Worm (Caenorhabditis elegans) whole organism, L4 larva: Measurements from ENCODE around the gene snf-5.

Source experiments
- aha-1 ChIP-seq: fragments of 150-350 bp; peaks from one replicate; lab custom pipeline; 2014; ENCODE audit warnings: missing biosample characterization, missing genetic modification characterization
- ceh-62 ChIP-seq: sonication (generic microtip); optimal IDR thresholded peaks from 2 replicates; lab custom pipeline; 2017; ENCODE audit warnings: missing biosample characterization, missing genetic modification characterization
- duxl-1 ChIP-seq: sonication (generic microtip); optimal IDR thresholded peaks from 2 replicates; lab custom pipeline; 2016; ENCODE audit warnings: mild to moderate bottlenecking, missing genetic modification characterization, moderate library complexity, missing compliant biosample characterization; ENCODE audit not compliant: poor library complexity
- lin-15B ChIP-seq: fragments of 150-350 bp; sonication (generic microtip); optimal IDR thresholded peaks from 3 replicates; lab custom pipeline; 2014; ENCODE audit warnings: missing biosample characterization, missing genetic modification characterization
- nhr-77 ChIP-seq: fragments of 150-350 bp; optimal IDR thresholded peaks from 2 replicates; lab custom pipeline; 2014; ENCODE audit warnings: missing biosample characterization, missing genetic modification characterization
- unc-39 ChIP-seq: sonication (generic microtip); optimal IDR thresholded peaks from 2 replicates; lab custom pipeline; 2017; ENCODE audit warnings: missing biosample characterization, missing genetic modification characterization

ce11 chrII:12830347-12830746 is 35.2 kb downstream of the snf-5 start, which contains the start of gene bcmo-1:
- TF ChIP-seq unc-39 (tag; lab: Kevin White, UChicago) (no peak), aha-1 (tag; lab: Kevin White, UChicago) (no peak), lin-15B (tag; lab: Kevin White, UChicago) (no peak), ceh-62 (tag; lab: Kevin White, UChicago) (no peak), nhr-77 (no peak), duxl-1 (tag; lab: Kevin White, UChicago) (no peak)
